Fruit fly (Drosophila melanogaster): ENCODE measurements around the gene CG5254.

CG5254 gene

DNA sequence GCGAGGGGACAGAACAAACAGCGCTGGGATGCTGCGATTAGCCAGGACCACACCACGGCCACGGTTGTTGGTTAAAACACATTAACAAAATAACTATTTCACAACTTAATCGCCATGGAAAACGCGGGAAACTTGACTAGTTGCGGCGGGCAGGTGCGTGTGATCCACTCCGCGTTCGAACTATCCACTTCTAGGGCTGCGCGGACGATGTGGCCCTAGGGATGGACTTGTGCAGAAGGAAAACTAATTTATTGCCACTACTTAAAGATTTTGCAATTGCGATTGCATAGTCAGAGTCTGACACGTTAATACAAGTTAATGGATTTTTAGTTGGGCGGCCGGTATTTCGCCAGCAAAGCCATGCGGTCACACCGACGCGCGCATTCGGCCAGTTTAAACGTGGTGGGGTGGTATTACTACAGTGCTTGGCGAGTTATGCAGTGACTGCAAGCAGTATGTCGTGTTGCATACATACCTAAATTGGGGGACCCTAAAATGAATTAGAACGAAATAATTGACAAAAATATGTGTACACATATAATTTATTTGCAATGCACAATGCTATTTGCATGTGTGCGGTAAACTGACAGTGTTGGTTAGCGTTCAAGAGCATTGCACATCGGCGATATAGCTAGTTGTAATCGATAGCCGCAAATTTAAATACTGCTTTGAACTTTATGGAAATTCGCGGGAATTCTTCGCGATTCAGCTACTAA, 51.2 kb downstream of the CG5254 start, which contains the start of gene Rbf:
Gene Rbf, minus strand, starts transcription at position 323 of the 716 bp plus-strand sequence.
- peak; percentile 3 for TF ChIP-seq noc (tag; optimal IDR thresholded peaks at IDR 0.05)

DNA sequence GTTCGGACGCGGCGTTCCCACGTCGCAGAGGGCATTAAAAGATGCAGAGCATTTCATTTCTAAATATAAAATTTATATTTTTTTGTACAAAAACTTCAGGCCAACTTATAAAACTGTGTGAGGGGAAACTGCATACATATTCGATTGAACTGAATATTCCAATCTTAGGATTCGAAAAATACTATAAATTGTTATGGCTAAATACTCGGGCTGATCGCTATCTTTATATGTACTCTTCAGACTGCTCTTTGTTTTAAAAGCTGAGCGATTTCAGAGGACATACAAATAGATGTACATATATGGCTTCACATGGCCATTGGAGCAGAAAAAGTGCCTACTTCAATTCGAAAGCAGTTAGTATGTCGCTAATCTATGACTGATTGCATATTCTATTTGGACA, 53.2 kb downstream of the CG5254 start, which contains the start of gene CG13359:
Gene CG13359, minus strand, starts transcription at position 101 of the 400 bp plus-strand sequence.
- TF ChIP-seq noc (tag; optimal IDR thresholded peaks at IDR 0.05) = no peak

DNA sequence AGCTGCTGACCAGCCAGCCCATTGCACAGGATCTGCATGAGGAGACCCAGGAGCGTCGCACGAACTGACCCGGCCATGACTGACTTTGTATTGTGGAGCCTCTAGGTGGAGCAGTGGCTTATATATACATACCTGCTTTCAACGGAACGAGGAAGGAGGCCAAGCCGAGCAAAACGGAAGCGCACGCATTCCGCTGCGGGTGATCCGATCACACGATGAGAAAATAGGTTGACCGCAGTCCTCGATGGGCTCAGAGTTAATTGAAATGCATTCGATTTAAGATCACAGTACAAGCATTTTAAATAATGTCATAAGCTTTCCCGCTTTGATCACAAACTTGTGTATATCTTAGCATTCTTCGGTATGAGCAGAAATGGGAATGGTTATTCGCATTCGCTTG, 54.7 kb downstream of the CG5254 start, which contains the start of gene CG13358:
Gene CG13358, minus strand, starts transcription at position 101 of the 400 bp plus-strand sequence.
- TF ChIP-seq noc (tag; optimal IDR thresholded peaks at IDR 0.05) = no peak

DNA sequence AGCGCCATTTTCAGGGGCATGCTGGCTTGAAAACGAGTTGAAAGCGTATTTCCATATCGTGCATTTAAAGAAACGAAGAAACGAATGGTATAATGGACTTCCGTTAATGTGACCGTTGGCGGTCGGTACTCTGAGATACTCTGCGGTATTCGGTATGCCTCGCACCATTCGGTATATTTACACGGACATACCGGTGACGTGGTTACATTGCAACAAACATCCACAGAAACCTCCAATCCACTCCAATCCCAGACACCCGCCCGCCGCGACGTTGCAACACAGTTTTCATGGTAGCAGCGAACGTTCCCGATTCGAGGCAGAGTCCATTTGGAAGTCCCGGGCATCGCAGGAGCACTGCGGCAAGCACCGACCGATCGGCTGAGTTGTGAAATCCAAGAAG, 55.8 kb downstream of the CG5254 start, which contains the start of gene Sec22:
Gene Sec22, plus strand, starts transcription at position 170 of the 400 bp plus-strand sequence.
- no peak for TF ChIP-seq noc (tag; optimal IDR thresholded peaks at IDR 0.05)

Data from whole organism, larva.